Worm (Caenorhabditis elegans): ENCODE results near the gene K02A6.2.

K02A6.2 gene

DNA sequence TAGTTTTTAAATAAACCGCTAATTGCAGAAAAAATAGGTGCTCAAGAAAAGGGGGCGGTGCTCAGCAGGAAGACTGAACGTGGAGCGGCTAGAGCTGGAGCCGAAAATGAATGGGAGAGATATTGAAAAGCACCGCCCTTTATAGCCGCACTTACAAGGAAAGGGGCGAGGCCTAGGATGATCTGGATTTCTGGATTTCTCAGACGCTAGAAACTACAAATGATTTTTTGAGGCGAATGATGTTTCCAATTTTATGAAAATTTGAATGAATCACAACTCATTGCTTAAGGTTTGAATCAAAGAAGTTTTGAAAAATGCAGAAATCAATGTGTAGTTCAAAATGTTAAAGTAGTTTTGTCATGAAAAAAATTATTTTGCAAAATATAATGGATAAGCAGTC lies at the start of gene K02A6.2:
Gene K02A6.2, minus strand, starts transcription at position 101 of the 400 bp plus-strand sequence.
- TF ChIP-seq elt-1 (tag; optimal IDR thresholded peaks at IDR 0.05; ENCODE audit: borderline replicate concordance, insufficient read depth) (no peak), tbx-8 (GFP tag; optimal IDR thresholded peaks at IDR 0.05) (no peak), drap-1 (GFP tag; optimal IDR thresholded peaks at IDR 0.05) (no peak), mep-1 (tag; optimal IDR thresholded peaks at IDR 0.05) (no peak), sptf-1 (tag; optimal IDR thresholded peaks at IDR 0.05) (no peak), zip-8 (tag; optimal IDR thresholded peaks at IDR 0.05) (no peak), hlh-1 (tag; optimal IDR thresholded peaks at IDR 0.05) (no peak), unc-120 (tag; optimal IDR thresholded peaks at IDR 0.05; ENCODE audit: poor library complexity, severe bottlenecking) (no peak), M03D4.4 (tag; optimal IDR thresholded peaks at IDR 0.05) (no peak), nhr-28 (tag; optimal IDR thresholded peaks at IDR 0.05) (no peak), lin-32 (GFP tag; optimal IDR thresholded peaks at IDR 0.05) (no peak)

DNA sequence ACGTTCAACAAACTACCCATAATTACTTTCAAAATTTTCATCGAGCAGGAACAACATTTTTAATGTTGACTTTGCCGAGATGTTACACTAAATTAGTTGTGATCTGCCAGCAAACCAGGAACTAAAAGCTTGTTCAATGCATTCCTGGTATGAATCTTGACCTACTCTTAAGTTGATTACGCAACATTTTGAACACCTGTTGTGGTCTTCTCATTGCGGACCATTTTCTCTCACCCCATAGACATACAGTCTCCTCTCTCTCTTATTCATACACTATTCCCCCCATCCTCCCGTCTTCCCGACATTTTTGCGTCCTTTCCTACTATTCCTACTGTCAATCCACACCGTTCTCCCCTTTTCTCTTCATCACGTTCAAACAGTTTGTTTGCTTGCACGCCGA lies 48.7 kb upstream of the K02A6.2 start:
- TF ChIP-seq pha-4 (tag; optimal IDR thresholded peaks at IDR 0.05), result no peak
- no peak for TF ChIP-seq mep-1 (tag; optimal IDR thresholded peaks at IDR 0.05)
- TF ChIP-seq hlh-1 (tag; optimal IDR thresholded peaks at IDR 0.05), result peak; percentile 51
- TF ChIP-seq lin-32 (GFP tag; optimal IDR thresholded peaks at IDR 0.05), result peak; percentile 8
- TF ChIP-seq zip-8 (tag; optimal IDR thresholded peaks at IDR 0.05), result peak; percentile 92
- peak; percentile 65 for TF ChIP-seq cnd-1 (tag; optimal IDR thresholded peaks at IDR 0.05)

DNA sequence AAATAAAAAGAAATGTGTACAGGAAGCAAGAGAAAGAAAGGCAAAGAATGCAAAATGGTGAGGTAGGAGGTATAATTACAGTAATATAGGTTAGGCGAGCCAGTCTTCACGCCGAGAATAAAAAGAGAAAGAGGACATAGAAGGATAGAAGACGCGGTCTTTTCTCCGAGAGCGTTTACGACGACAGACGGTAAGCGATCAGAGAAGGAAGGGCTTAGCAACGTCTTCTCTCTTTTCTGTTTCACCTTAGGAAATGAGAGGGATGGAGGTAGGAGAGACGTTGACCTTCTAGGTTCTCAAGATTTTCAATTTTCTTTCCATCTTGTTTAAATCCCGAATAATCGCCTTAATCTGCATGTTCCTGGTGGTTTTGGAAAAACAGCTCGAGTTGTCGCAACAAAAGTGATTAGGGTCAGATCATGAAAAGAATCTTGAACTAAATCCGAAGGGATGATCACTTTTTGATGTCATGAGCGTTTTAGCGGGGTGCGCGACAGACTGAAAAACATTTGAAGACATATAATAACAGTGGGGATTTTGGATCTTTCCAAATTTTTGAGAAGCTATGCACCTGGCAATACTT lies 46.2 kb upstream of the K02A6.2 start, which contains the start of gene cutl-29:
Gene cutl-29, minus strand, starts transcription at position 51 of the 583 bp plus-strand sequence.
- no peak for TF ChIP-seq cnd-1 (tag; optimal IDR thresholded peaks at IDR 0.05)
- TF ChIP-seq unc-62 (GFP tag; optimal IDR thresholded peaks at IDR 0.05), result no peak
- no peak for TF ChIP-seq drap-1 (GFP tag; optimal IDR thresholded peaks at IDR 0.05)
- no peak for TF ChIP-seq M03D4.4 (tag; optimal IDR thresholded peaks at IDR 0.05)

DNA sequence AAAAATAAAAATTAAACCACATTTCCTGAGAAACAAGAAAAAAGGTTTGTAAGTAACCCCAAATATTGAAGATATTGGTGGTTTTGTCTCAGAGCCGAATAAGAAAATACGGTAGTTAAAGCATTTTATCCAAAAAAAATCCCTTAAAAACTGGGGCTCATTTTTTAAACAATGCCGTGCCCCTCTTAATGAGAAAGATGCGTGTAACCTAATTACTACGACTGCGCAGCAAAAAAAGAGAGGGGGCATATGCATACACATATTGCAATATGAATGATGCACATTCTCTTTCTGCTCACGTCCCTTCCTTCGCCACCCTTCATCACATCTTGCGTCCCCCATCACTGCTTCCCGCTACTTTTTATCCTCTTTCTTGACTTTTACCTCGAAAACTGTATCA lies 43.3 kb upstream of the K02A6.2 start:
- TF ChIP-seq nhr-237 (tag; optimal IDR thresholded peaks at IDR 0.05) (no peak), ces-1 (GFP tag; optimal IDR thresholded peaks at IDR 0.05) (peak; percentile 79)

DNA sequence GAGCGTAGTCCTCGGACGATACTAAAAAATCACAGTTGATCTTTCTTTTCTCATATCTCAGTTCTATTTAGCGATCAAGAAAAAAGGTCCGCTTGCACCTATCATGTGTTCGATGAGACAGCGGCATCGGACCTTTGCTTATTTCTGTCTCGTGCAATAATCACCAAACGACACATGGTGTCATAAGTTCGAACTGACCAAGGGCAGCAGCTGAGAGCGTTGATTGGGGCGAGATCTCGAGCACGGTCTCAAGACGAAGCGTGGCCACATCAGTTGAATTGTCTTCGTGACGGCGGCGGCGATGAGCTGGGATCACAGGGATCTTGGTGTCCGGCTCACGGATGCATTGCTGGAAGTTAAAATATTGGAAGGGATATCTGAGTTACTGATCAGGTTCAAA lies 37.9 kb upstream of the K02A6.2 start:
- TF ChIP-seq hlh-1 (tag; optimal IDR thresholded peaks at IDR 0.05) (peak; percentile 30), lin-32 (GFP tag; optimal IDR thresholded peaks at IDR 0.05) (no peak)

DNA sequence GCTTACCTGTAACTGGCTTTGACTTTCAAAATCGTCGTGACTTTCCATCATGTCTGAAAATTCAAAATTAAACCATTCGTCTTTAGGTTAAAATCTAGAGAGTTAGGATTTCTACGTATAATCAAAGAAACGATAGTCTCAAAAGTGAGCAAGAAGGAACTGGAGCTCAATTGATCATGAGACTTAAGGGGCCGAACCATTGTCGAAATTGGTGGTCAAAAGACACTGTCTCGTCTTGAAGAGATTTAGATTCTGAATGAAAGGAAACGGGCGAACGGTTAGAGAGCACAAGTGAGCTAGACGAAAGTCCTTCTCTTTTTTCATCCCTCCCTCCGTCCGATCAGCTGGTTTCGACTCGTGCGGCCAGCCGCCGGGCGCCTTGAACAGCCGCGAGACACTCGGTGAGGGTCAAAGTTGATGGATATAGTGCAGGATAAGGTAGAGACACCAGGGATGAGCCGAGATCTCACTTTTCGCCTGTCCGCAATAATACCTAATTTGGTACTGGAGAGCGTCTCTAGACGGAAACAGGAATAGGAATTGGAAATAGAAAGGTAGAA lies 36.4 kb upstream of the K02A6.2 start, which contains the start of gene M60.7:
Gene M60.7, minus strand, starts transcription at position 51 of the 560 bp plus-strand sequence.
- no peak for TF ChIP-seq bed-3 (GFP tag; optimal IDR thresholded peaks at IDR 0.05)
- TF ChIP-seq mab-5 (tag; optimal IDR thresholded peaks at IDR 0.05), result no peak
- TF ChIP-seq elt-1 (tag; optimal IDR thresholded peaks at IDR 0.05; ENCODE audit: borderline replicate concordance, insufficient read depth), result no peak
- no peak for TF ChIP-seq drap-1 (GFP tag; optimal IDR thresholded peaks at IDR 0.05)
- no peak for TF ChIP-seq nhr-12 (tag; optimal IDR thresholded peaks at IDR 0.05)

DNA sequence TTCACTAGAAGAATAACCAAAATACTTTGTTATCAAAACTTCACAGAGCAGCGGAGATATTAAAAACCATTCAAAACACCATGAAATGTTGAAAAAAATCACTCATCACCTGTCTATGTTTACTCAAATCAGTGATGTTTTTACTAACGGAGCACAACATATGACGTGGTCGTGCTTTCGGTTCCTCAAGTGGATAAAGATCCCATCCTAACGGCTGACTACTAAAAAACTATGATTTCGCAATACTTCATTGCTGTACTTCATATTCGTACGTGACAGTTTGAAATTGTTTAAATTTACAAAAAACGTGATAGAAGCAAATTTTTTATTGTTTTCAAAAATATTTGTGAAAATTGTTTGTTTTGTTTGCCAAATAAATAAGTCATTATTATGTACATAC lies 32.9 kb upstream of the K02A6.2 start:
- TF ChIP-seq nhr-28 (tag; optimal IDR thresholded peaks at IDR 0.05) (no peak), nhr-2 (tag; optimal IDR thresholded peaks at IDR 0.05) (no peak), ham-2 (GFP tag; optimal IDR thresholded peaks at IDR 0.05) (no peak), hlh-1 (tag; optimal IDR thresholded peaks at IDR 0.05) (no peak), sptf-1 (tag; optimal IDR thresholded peaks at IDR 0.05) (no peak), bed-3 (GFP tag; optimal IDR thresholded peaks at IDR 0.05) (no peak), lin-32 (GFP tag; optimal IDR thresholded peaks at IDR 0.05) (no peak), blmp-1 (tag; optimal IDR thresholded peaks at IDR 0.05) (no peak), lin-13 (tag; optimal IDR thresholded peaks at IDR 0.05) (no peak), pha-4 (tag; optimal IDR thresholded peaks at IDR 0.05) (no peak)

DNA sequence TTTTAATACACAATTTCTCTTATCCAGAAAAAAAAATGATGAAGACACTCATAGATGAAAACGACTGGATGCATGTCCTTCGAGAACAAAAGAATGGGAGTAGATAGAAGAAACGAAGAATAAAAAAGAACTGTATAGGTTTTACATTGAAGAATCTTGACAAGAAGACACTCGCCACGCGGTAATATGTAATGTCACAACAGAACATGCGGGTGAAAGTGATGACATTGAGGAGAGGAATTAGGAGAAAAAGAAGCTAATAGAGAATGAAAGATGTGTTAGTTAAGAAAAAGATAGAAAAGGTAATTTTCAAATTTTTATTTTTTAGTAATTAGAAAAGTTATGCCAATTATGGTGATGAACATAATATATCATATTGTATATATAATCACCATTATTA lies 30.6 kb upstream of the K02A6.2 start:
- TF ChIP-seq bed-3 (GFP tag; optimal IDR thresholded peaks at IDR 0.05), result no peak
- TF ChIP-seq blmp-1 (tag; optimal IDR thresholded peaks at IDR 0.05), result peak; percentile 42

Measured in whole organism, mixed stage, embryonic.